Fruit fly (Drosophila melanogaster) whole organism, embryonic: ENCODE data around the gene CG18428.

Source experiments
- Bdp1 ChIP-seq: fragments of 200-800 bp; sonication (Bioruptor generic); optimal IDR thresholded peaks from 3 replicates; lab custom pipeline; 2016; ENCODE audit warnings: missing biosample characterization, missing genetic modification characterization
- CG10267 ChIP-seq: fragments of 200-800 bp; sonication (Bioruptor generic); optimal IDR thresholded peaks from 2 replicates; lab custom pipeline; 2018; ENCODE audit warnings: missing biosample characterization, mild to moderate bottlenecking, missing genetic modification characterization, moderate library complexity
- CG10274 ChIP-seq: fragments of 200-800 bp; sonication (Bioruptor generic); optimal IDR thresholded peaks from 3 replicates; lab custom pipeline; 2017; ENCODE audit warnings: missing biosample characterization, mild to moderate bottlenecking, missing genetic modification characterization
- CG10366 ChIP-seq: fragments of 200-800 bp; sonication (Bioruptor generic); IDR thresholded peaks from 2 replicates; pipeline ENCODE4 v1.3.6; 2022; ENCODE audit warnings: missing biosample characterization, missing genetic modification characterization
- CG12155 ChIP-seq: fragments of 200-800 bp; sonication (Bioruptor generic); optimal IDR thresholded peaks from 3 replicates; lab custom pipeline; 2016; ENCODE audit warnings: missing biosample characterization, missing genetic modification characterization
- CG12299 ChIP-seq: fragments of 200-800 bp; sonication (Bioruptor generic); optimal IDR thresholded peaks from 2 replicates; lab custom pipeline; 2018; ENCODE audit warnings: missing biosample characterization, mild to moderate bottlenecking, missing genetic modification characterization
- CG13775 ChIP-seq: fragments of 200-800 bp; sonication (Bioruptor generic); optimal IDR thresholded peaks from 3 replicates; lab custom pipeline; 2017; ENCODE audit warnings: missing biosample characterization, mild to moderate bottlenecking, missing genetic modification characterization
- CG15011 ChIP-seq: fragments of 200-800 bp; sonication (Bioruptor generic); optimal IDR thresholded peaks from 3 replicates; lab custom pipeline; 2018; ENCODE audit warnings: missing biosample characterization, mild to moderate bottlenecking, missing genetic modification characterization
- CG17912 ChIP-seq: fragments of 200-800 bp; sonication (Bioruptor generic); optimal IDR thresholded peaks from 2 replicates; lab custom pipeline; 2018; ENCODE audit warnings: missing biosample characterization, mild to moderate bottlenecking, missing genetic modification characterization
- CG18764 ChIP-seq: fragments of 200-800 bp; sonication (Bioruptor generic); optimal IDR thresholded peaks from 3 replicates; lab custom pipeline; 2016; ENCODE audit warnings: missing biosample characterization, missing genetic modification characterization
- CG3065 ChIP-seq: fragments of 200-800 bp; sonication (Bioruptor generic); optimal IDR thresholded peaks from 2 replicates; lab custom pipeline; 2016; ENCODE audit warnings: missing biosample characterization, missing genetic modification characterization
- CG34224 ChIP-seq: fragments of 200-800 bp; sonication (Bioruptor generic); IDR thresholded peaks from 3 replicates; pipeline ENCODE4 v1.3.6; 2022; ENCODE audit warnings: missing biosample characterization, missing genetic modification characterization; ENCODE audit not compliant: partially characterized antibody
- CG3995 ChIP-seq: fragments of 200-800 bp; sonication (Bioruptor generic); optimal IDR thresholded peaks from 3 replicates; lab custom pipeline; 2016; ENCODE audit warnings: missing biosample characterization, missing genetic modification characterization
- CG7786 ChIP-seq: fragments of 200-800 bp; sonication (Bioruptor generic); optimal IDR thresholded peaks from 2 replicates; lab custom pipeline; 2016; ENCODE audit warnings: missing biosample characterization, missing genetic modification characterization
- CG8765 ChIP-seq: fragments of 200-800 bp; sonication (Bioruptor generic); IDR thresholded peaks from 2 replicates; pipeline ENCODE4 v1.3.6; 2022; ENCODE audit warnings: missing biosample characterization, missing genetic modification characterization
- CkIIα-i1 ChIP-seq: fragments of 200-800 bp; sonication (Bioruptor generic); IDR thresholded peaks from 2 replicates; pipeline ENCODE4 v1.3.6; 2022; ENCODE audit warnings: missing biosample characterization, missing genetic modification characterization
- Deaf1 ChIP-seq: fragments of 200-800 bp; optimal IDR thresholded peaks from 3 replicates; lab custom pipeline; 2019; ENCODE audit warnings: missing biosample characterization, mild to moderate bottlenecking, missing genetic modification characterization, moderate library complexity
- Dek ChIP-seq: fragments of 200-800 bp; sonication (Bioruptor generic); optimal IDR thresholded peaks from 3 replicates; lab custom pipeline; 2019; ENCODE audit warnings: missing biosample characterization, mild to moderate bottlenecking, missing genetic modification characterization, moderate library complexity
- Dfd ChIP-seq, 2 experiments: fragments of >200 bp; optimal IDR thresholded peaks; 2 replicates each; lab custom pipeline; 2017; ENCODE audit warnings: missing biosample characterization in 2 of 2, missing genetic modification characterization in 2 of 2
- E2f2 ChIP-seq: fragments of 200-800 bp; sonication (Bioruptor generic); IDR thresholded peaks from 2 replicates; pipeline ENCODE4 v1.3.6; 2022; ENCODE audit warnings: missing biosample characterization, missing genetic modification characterization
- ERR ChIP-seq: fragments of 200-800 bp; sonication (Bioruptor generic); optimal IDR thresholded peaks from 2 replicates; lab custom pipeline; 2016; ENCODE audit warnings: missing biosample characterization, missing genetic modification characterization
- Eip74EF ChIP-seq, 2 experiments: fragments of 200-800 bp in 1 of 2; fragments of >200 bp in 1 of 2; sonication (Bioruptor generic) in 1 of 2; optimal IDR thresholded peaks; 2 replicates each; lab custom pipeline; 2017 to 2019; ENCODE audit warnings: missing biosample characterization in 2 of 2, missing genetic modification characterization in 2 of 2, mild to moderate bottlenecking in 1 of 2, moderate library complexity in 1 of 2
- Fer2 ChIP-seq: fragments of 200-800 bp; sonication (Bioruptor generic); optimal IDR thresholded peaks from 2 replicates; lab custom pipeline; 2018; ENCODE audit warnings: missing biosample characterization, mild to moderate bottlenecking, missing genetic modification characterization, moderate library complexity
- HLH3B ChIP-seq: fragments of 200-800 bp; sonication (Bioruptor generic); IDR thresholded peaks from 2 replicates; pipeline ENCODE4 v1.3.6; 2022; ENCODE audit warnings: missing biosample characterization, missing genetic modification characterization
- Kr ChIP-seq: fragments of 200-800 bp; sonication (Bioruptor generic); optimal IDR thresholded peaks from 2 replicates; lab custom pipeline; 2017; ENCODE audit warnings: missing biosample characterization, mild to moderate bottlenecking, missing genetic modification characterization
- Meics ChIP-seq: fragments of 200-800 bp; sonication (Bioruptor generic); optimal IDR thresholded peaks from 2 replicates; lab custom pipeline; 2017; ENCODE audit warnings: missing biosample characterization, mild to moderate bottlenecking, missing genetic modification characterization
- NC2β ChIP-seq: fragments of 200-800 bp; sonication (Bioruptor generic); optimal IDR thresholded peaks from 2 replicates; lab custom pipeline; 2016; ENCODE audit warnings: missing biosample characterization, missing genetic modification characterization
- Nf-YA ChIP-seq: fragments of 200-800 bp; sonication (Bioruptor generic); IDR thresholded peaks from 2 replicates; pipeline ENCODE4 v1.3.6; 2022; ENCODE audit warnings: missing biosample characterization, missing genetic modification characterization
- Ptx1 ChIP-seq: fragments of 200-800 bp; sonication (Bioruptor generic); IDR thresholded peaks from 2 replicates; pipeline ENCODE4 v1.3.6; 2022; ENCODE audit warnings: missing biosample characterization, missing genetic modification characterization
- Stat92E ChIP-seq, 3 experiments: fragments of >200 bp in 2 of 3; fragments of 200-800 bp in 1 of 3; sonication (Bioruptor generic) in 1 of 3; optimal IDR thresholded peaks; 2 replicates each; lab custom pipeline; 2017 to 2019; ENCODE audit warnings: missing biosample characterization in 3 of 3, missing genetic modification characterization in 3 of 3, mild to moderate bottlenecking in 1 of 3, moderate library complexity in 1 of 3
- ac ChIP-seq: fragments of 200-800 bp; sonication (Bioruptor generic); optimal IDR thresholded peaks from 3 replicates; lab custom pipeline; 2017; ENCODE audit warnings: missing biosample characterization, mild to moderate bottlenecking, missing genetic modification characterization
- az2 ChIP-seq: fragments of 200-800 bp; sonication (Bioruptor generic); optimal IDR thresholded peaks from 3 replicates; lab custom pipeline; 2016; ENCODE audit warnings: missing biosample characterization, missing genetic modification characterization
- bbx ChIP-seq: fragments of 200-800 bp; sonication (Bioruptor generic); IDR thresholded peaks from 2 replicates; pipeline ENCODE4 v1.3.6; 2022; ENCODE audit warnings: missing biosample characterization, missing genetic modification characterization; ENCODE audit not compliant: partially characterized antibody
- cad ChIP-seq: fragments of >200 bp; optimal IDR thresholded peaks from 2 replicates; lab custom pipeline; 2017; ENCODE audit warnings: missing biosample characterization, missing genetic modification characterization
- corto ChIP-seq: fragments of 200-800 bp; sonication (Bioruptor generic); optimal IDR thresholded peaks from 2 replicates; lab custom pipeline; 2016; ENCODE audit warnings: missing biosample characterization, mild to moderate bottlenecking, missing genetic modification characterization, moderate library complexity
- cwo ChIP-seq: fragments of 200-800 bp; sonication (Bioruptor generic); optimal IDR thresholded peaks from 3 replicates; lab custom pipeline; 2017; ENCODE audit warnings: missing biosample characterization, missing genetic modification characterization, mild to moderate bottlenecking, moderate library complexity, missing genetic modification reagents
- da ChIP-seq: fragments of 200-800 bp; sonication (Bioruptor generic); optimal IDR thresholded peaks from 2 replicates; lab custom pipeline; 2016; ENCODE audit warnings: missing biosample characterization, missing genetic modification characterization
- dan ChIP-seq: fragments of 200-800 bp; sonication (Bioruptor generic); IDR thresholded peaks from 2 replicates; pipeline ENCODE4 v1.3.6; 2022; ENCODE audit warnings: missing biosample characterization, missing genetic modification characterization
- disco-r ChIP-seq: fragments of 200-800 bp; sonication (Bioruptor generic); optimal IDR thresholded peaks from 2 replicates; lab custom pipeline; 2016; ENCODE audit warnings: missing biosample characterization, missing genetic modification characterization
- maf-S ChIP-seq: fragments of 200-800 bp; sonication (Bioruptor generic); optimal IDR thresholded peaks from 2 replicates; lab custom pipeline; 2016; ENCODE audit warnings: missing biosample characterization, missing genetic modification characterization
- nau ChIP-seq: fragments of 200-800 bp; sonication (Bioruptor generic); optimal IDR thresholded peaks from 3 replicates; lab custom pipeline; 2017; ENCODE audit warnings: missing biosample characterization, mild to moderate bottlenecking, missing genetic modification characterization, missing genetic modification reagents
- org-1 ChIP-seq: fragments of 200-800 bp; sonication (Bioruptor generic); optimal IDR thresholded peaks from 2 replicates; lab custom pipeline; 2017; ENCODE audit warnings: missing biosample characterization, missing genetic modification characterization
- pfk ChIP-seq: fragments of 200-800 bp; sonication (Bioruptor generic); optimal IDR thresholded peaks from 2 replicates; lab custom pipeline; 2018; ENCODE audit warnings: missing biosample characterization, mild to moderate bottlenecking, missing genetic modification characterization, moderate library complexity
- run ChIP-seq: fragments of 200-800 bp; sonication (Bioruptor generic); optimal IDR thresholded peaks from 3 replicates; lab custom pipeline; 2018; ENCODE audit warnings: missing biosample characterization, mild to moderate bottlenecking, missing genetic modification characterization
- twi ChIP-seq: fragments of 200-800 bp; optimal IDR thresholded peaks from 2 replicates; lab custom pipeline; 2019; ENCODE audit warnings: missing biosample characterization, mild to moderate bottlenecking, missing genetic modification characterization, moderate library complexity
- wdn ChIP-seq: fragments of 200-800 bp; sonication (Bioruptor generic); IDR thresholded peaks from 2 replicates; pipeline ENCODE4 v1.3.6; 2022; ENCODE audit warnings: missing biosample characterization, missing genetic modification characterization
- wor ChIP-seq: fragments of 200-800 bp; sonication (Bioruptor generic); IDR thresholded peaks from 2 replicates; pipeline ENCODE4 v1.3.6; 2022; ENCODE audit warnings: missing biosample characterization, missing genetic modification characterization
- yki ChIP-seq: fragments of >200 bp; optimal IDR thresholded peaks from 3 replicates; lab custom pipeline; 2018
- zen2 ChIP-seq: fragments of 200-800 bp; sonication (Bioruptor generic); IDR thresholded peaks from 3 replicates; pipeline ENCODE4 v1.3.6; 2022; ENCODE audit warnings: missing biosample characterization, missing genetic modification characterization; ENCODE audit not compliant: partially characterized antibody

The CG18428 gene

dm6 chr3R:24112320-24113069, 3.4 kb downstream of the CG18428 start, which contains the start of gene CG13605 (continued):
- TF ChIP-seq CG10267 (tag; lab: Kevin White, UChicago) (peak; percentile 72), da (no peak), maf-S (GFP tag; lab: Kevin White, UChicago) (peak; percentile 57), run (tag; lab: Kevin White, UChicago) (peak; percentile 66), CG3995 (GFP tag; lab: Kevin White, UChicago) (peak; percentile 13), ERR (GFP tag; lab: Kevin White, UChicago) (no peak), CG17912 (GFP tag; lab: Kevin White, UChicago) (no peak), nau (no peak), zen2 (GFP tag; lab: Robert Waterston, UW) (no peak), Dek (tag; lab: Kevin White, UChicago) (peak; percentile 87), CG10274 (GFP tag; lab: Kevin White, UChicago) (peak; percentile 51), az2 (GFP tag; lab: Kevin White, UChicago) (peak; percentile 75), CG12299 (tag; lab: Kevin White, UChicago) (peak; percentile 63), Stat92E (GFP tag; optimal IDR thresholded peaks at IDR 0.05; lab: Kevin White, UChicago) (peak in 1 of 3 experiments; percentile 64), bbx (GFP tag; lab: Robert Waterston, UW) (peak; percentile 59), Bdp1 (GFP tag; lab: Kevin White, UChicago) (peak; percentile 97), dan (GFP tag; lab: Robert Waterston, UW) (no peak), disco-r (GFP tag; lab: Kevin White, UChicago) (no peak), E2f2 (peak; percentile 83), Ptx1 (GFP tag; lab: Robert Waterston, UW) (peak; percentile 74), CG8765 (no peak), NC2β (GFP tag; lab: Kevin White, UChicago) (peak; percentile 39), Dfd (GFP tag; optimal IDR thresholded peaks at IDR 0.05; lab: Kevin White, UChicago) (no peak), Fer2 (tag; lab: Kevin White, UChicago) (peak; percentile 26), CkIIα-i1 (GFP tag; lab: Robert Waterston, UW) (no peak), HLH3B (GFP tag; lab: Robert Waterston, UW) (peak; percentile 76), Nf-YA (GFP tag; lab: Robert Waterston, UW) (0 out of 2 replicates have a peak, but pooled peaks have one; percentile 21), cwo (GFP tag; lab: Kevin White, UChicago) (peak; percentile 74), yki (lab: Kevin White, UChicago) (no peak), wdn (GFP tag; lab: Robert Waterston, UW) (0 out of 2 replicates have a peak, but pooled peaks have one; percentile 21), CG15011 (GFP tag; lab: Kevin White, UChicago) (peak; percentile 60), CG3065 (GFP tag; lab: Kevin White, UChicago) (peak; percentile 3), Deaf1 (tag; lab: Kevin White, UChicago) (peak; percentile 47), ac (GFP tag; lab: Kevin White, UChicago) (no peak), CG13775 (GFP tag; lab: Kevin White, UChicago) (peak; percentile 63), Eip74EF (GFP tag; optimal IDR thresholded peaks at IDR 0.05; lab: Kevin White, UChicago) (peak in 1 of 2 experiments; percentile 69), wor (0 out of 2 replicates have a peak, but pooled peaks have one; percentile 28), CG10366 (GFP tag; lab: Robert Waterston, UW) (peak; percentile 65), corto (GFP tag; lab: Kevin White, UChicago) (peak; percentile 22), Meics (GFP tag; lab: Kevin White, UChicago) (peak; percentile 93), Kr (GFP tag; lab: Kevin White, UChicago) (no peak), CG18764 (GFP tag; lab: Kevin White, UChicago) (peak; percentile 56), cad (no peak), pfk (no peak), CG7786 (GFP tag; lab: Kevin White, UChicago) (peak; percentile 54), CG12155 (peak; percentile 75), org-1 (peak; percentile 58), twi (tag; lab: Kevin White, UChicago) (peak; percentile 28), CG34224 (GFP tag; lab: Robert Waterston, UW) (0 out of 3 replicates have a peak, but pooled peaks have one; percentile 44)
